Worm (Caenorhabditis elegans): Measurements from ENCODE around the gene H12I13.6.

H12I13.6 gene

DNA sequence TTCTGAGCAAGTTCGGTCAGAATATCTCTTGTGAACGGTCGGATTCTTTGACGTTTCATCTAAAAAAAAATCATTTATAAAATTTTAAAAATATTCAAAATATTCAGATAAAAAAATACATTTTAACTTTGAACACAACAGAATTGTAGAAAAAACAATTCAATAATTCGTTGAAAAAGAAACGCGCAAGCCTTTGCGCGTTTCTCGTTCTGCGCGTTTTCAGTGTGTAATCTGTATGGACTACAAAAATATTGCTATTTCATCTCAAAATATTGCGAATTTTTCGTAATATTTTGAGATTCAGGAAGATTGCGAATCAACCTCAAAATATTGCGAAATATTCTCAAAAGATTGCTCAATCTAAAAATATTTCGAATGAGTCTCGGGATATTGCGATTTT, 21.8 kb upstream of the H12I13.6 start, which contains the start of gene R12C12.7 (continued):
- TF ChIP-seq nhr-28 (tag; optimal IDR thresholded peaks at IDR 0.05) (no peak), egl-13 (tag; optimal IDR thresholded peaks at IDR 0.05) (no peak), nhr-77 (tag; optimal IDR thresholded peaks at IDR 0.05) (no peak), pqm-1 (tag; optimal IDR thresholded peaks at IDR 0.05) (no peak), ztf-4 (tag; optimal IDR thresholded peaks at IDR 0.05) (no peak), C16A3.4 (tag; optimal IDR thresholded peaks at IDR 0.05) (peak; percentile 40), grh-1 (GFP tag; IDR thresholded peaks at IDR 0.05) (no peak), lin-39 (tag; optimal IDR thresholded peaks at IDR 0.05) (no peak), egl-27 (tag; optimal IDR thresholded peaks at IDR 0.05) (no peak), nhr-237 (tag; optimal IDR thresholded peaks at IDR 0.05) (no peak), mep-1 (tag; optimal IDR thresholded peaks at IDR 0.05) (no peak), ces-1 (GFP tag; optimal IDR thresholded peaks at IDR 0.05) (no peak), mdl-1 (tag; optimal IDR thresholded peaks at IDR 0.05) (no peak), nhr-90 (tag; optimal IDR thresholded peaks at IDR 0.05; ENCODE audit: poor library complexity) (no peak), mef-2 (tag; optimal IDR thresholded peaks at IDR 0.05) (no peak), lir-3 (tag; optimal IDR thresholded peaks at IDR 0.05; ENCODE audit: poor library complexity) (no peak), isw-1 (GFP tag; IDR thresholded peaks at IDR 0.05) (no peak), tbx-2 (tag; optimal IDR thresholded peaks at IDR 0.05) (no peak), unc-130 (tag; optimal IDR thresholded peaks at IDR 0.05) (no peak), fkh-8 (tag; optimal IDR thresholded peaks at IDR 0.05) (no peak), nhr-19 (GFP tag; conservative IDR thresholded peaks at IDR 0.05) (no peak), rnt-1 (tag; optimal IDR thresholded peaks at IDR 0.05) (peak; percentile 3), irx-1 (tag; optimal IDR thresholded peaks at IDR 0.05) (no peak), nhr-47 (tag; optimal IDR thresholded peaks at IDR 0.05) (no peak), nhr-84 (tag; optimal IDR thresholded peaks at IDR 0.05) (no peak), C34B4.2 (tag; optimal IDR thresholded peaks at IDR 0.05) (no peak), mab-9 (GFP tag; IDR thresholded peaks at IDR 0.05) (no peak), ama-1 (optimal IDR thresholded peaks at IDR 0.05) (no peak)

DNA sequence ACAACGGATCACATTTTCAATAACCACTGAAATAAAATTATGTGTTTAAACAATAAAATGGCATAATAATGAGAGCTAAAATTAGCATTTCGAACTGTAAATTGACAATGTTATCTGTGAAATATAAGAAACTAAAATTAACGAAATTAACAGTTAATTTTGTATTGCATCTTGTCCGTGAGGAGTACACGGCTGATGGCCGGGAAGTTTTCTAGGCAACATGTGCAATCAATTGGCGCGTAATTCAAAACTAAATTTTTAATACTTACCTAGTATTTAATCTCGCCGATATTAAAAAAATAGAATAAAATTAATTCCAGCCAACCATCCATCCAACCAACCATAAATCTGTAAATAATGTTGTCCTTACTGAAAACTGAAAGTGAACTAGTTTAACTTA, 16.2 kb upstream of the H12I13.6 start:
- TF ChIP-seq pqm-1 (tag; optimal IDR thresholded peaks at IDR 0.05), result no peak
- TF ChIP-seq nhr-71 (tag; optimal IDR thresholded peaks at IDR 0.05), result peak; percentile 95
- peak; percentile 59 for TF ChIP-seq aly-2 (tag; optimal IDR thresholded peaks at IDR 0.05)
- peak; percentile 96 for TF ChIP-seq irx-1 (tag; optimal IDR thresholded peaks at IDR 0.05)
- peak; percentile 97 for TF ChIP-seq dsc-1 (tag; optimal IDR thresholded peaks at IDR 0.05)
- no peak for TF ChIP-seq nhr-28 (tag; optimal IDR thresholded peaks at IDR 0.05)
- peak; percentile 94 for TF ChIP-seq C04F5.9 (tag; optimal IDR thresholded peaks at IDR 0.05)
- TF ChIP-seq nhr-85 (tag), result peak; percentile 95
- TF ChIP-seq lsy-2 (tag; optimal IDR thresholded peaks at IDR 0.05), result peak; percentile 84 to 91
- TF ChIP-seq nhr-76 (tag; optimal IDR thresholded peaks at IDR 0.05), result no peak
- peak; percentile 86 for TF ChIP-seq mep-1 (tag; optimal IDR thresholded peaks at IDR 0.05)
- peak; percentile 73 for TF ChIP-seq efl-3 (GFP tag; optimal IDR thresholded peaks at IDR 0.05)
- TF ChIP-seq zag-1 (tag; optimal IDR thresholded peaks at IDR 0.05), result no peak
- peak; percentile 56 for TF ChIP-seq blmp-1 (tag; optimal IDR thresholded peaks at IDR 0.05)
- peak in 2 of 6 experiments; percentile 75 to 80 for TF ChIP-seq elt-3 (tag; optimal IDR thresholded peaks at IDR 0.05)
- peak; percentile 44 for TF ChIP-seq vab-15 (tag; optimal IDR thresholded peaks at IDR 0.05)
- no peak for TF ChIP-seq nhr-237 (tag; optimal IDR thresholded peaks at IDR 0.05)
- peak; percentile 73 for TF ChIP-seq fkh-8 (tag; optimal IDR thresholded peaks at IDR 0.05)
- TF ChIP-seq sox-4 (tag; optimal IDR thresholded peaks at IDR 0.05), result peak; percentile 96
- TF ChIP-seq nhr-47 (tag; optimal IDR thresholded peaks at IDR 0.05), result peak; percentile 94
- TF ChIP-seq F16B12.6 (tag; optimal IDR thresholded peaks at IDR 0.05), result peak; percentile 43
- peak; percentile 1 for TF ChIP-seq fos-1 (tag; optimal IDR thresholded peaks at IDR 0.05)
- TF ChIP-seq nhr-12 (tag; optimal IDR thresholded peaks at IDR 0.05), result no peak
- TF ChIP-seq isw-1 (GFP tag; IDR thresholded peaks at IDR 0.05), result peak; percentile 74
- TF ChIP-seq ceh-82 (tag; optimal IDR thresholded peaks at IDR 0.05), result peak; percentile 61 to 76 (median 71)
- peak; percentile 97 for TF ChIP-seq ceh-90 (tag; optimal IDR thresholded peaks at IDR 0.05)
- TF ChIP-seq rnt-1 (tag; optimal IDR thresholded peaks at IDR 0.05), result peak; percentile 99
- TF ChIP-seq egl-13 (tag; optimal IDR thresholded peaks at IDR 0.05), result peak; percentile 97
- TF ChIP-seq xbp-1 (tag; optimal IDR thresholded peaks at IDR 0.05), result peak; percentile 91
- peak in 1 of 2 experiments; percentile 62 for TF ChIP-seq mdl-1 (tag; optimal IDR thresholded peaks at IDR 0.05)
- TF ChIP-seq unc-98 (GFP tag; IDR thresholded peaks at IDR 0.05), result peak; percentile 74
- TF ChIP-seq nhr-19 (GFP tag; conservative IDR thresholded peaks at IDR 0.05), result peak; percentile 93
- TF ChIP-seq lin-39 (tag; optimal IDR thresholded peaks at IDR 0.05), result peak; percentile 85
- peak; percentile 13 for TF ChIP-seq C34B4.2 (tag; optimal IDR thresholded peaks at IDR 0.05)
- no peak for TF ChIP-seq sup-37 (GFP tag; optimal IDR thresholded peaks at IDR 0.05)
- peak; percentile 49 for TF ChIP-seq nhr-11 (tag; optimal IDR thresholded peaks at IDR 0.05)
- no peak for TF ChIP-seq fkh-10 (GFP tag; optimal IDR thresholded peaks at IDR 0.05)
- no peak for TF ChIP-seq ama-1 (optimal IDR thresholded peaks at IDR 0.05)
